2 worm cellular contexts compared by ENCODE assay signal in genomic region chrII:7147550-7147949, ce11.
A peak's percentile ranks its signal among the peaks of the same experiment; 100 is the strongest.
TF ChIP-seq lines count a peak whose summit lies in the region.

No protein-coding gene starts in this region.

TF ChIP-seq in whole organism, L1 larva, 84 proteins besides CTCF, POLR2A, EP300 and RAD21 (continued from another document):
- peak in 1 of 2 experiments; percentile 82 for TF ChIP-seq lin-35 (GFP tag; optimal IDR thresholded peaks at IDR 0.05; lab: Kevin White, UChicago)
- peak; percentile 22 for TF ChIP-seq mep-1 (tag; optimal IDR thresholded peaks at IDR 0.05; lab: Kevin White, UChicago)
- TF ChIP-seq unc-86 (tag; optimal IDR thresholded peaks at IDR 0.05; lab: Kevin White, UChicago), result no peak
- peak; percentile 75 to 86 for TF ChIP-seq lsy-2 (tag; optimal IDR thresholded peaks at IDR 0.05; lab: Kevin White, UChicago)
- TF ChIP-seq F16B12.6 (tag; optimal IDR thresholded peaks at IDR 0.05; lab: Kevin White, UChicago), result peak; percentile 62
- TF ChIP-seq sup-37 (GFP tag; optimal IDR thresholded peaks at IDR 0.05; lab: Kevin White, UChicago), result no peak
- TF ChIP-seq irx-1 (tag; optimal IDR thresholded peaks at IDR 0.05; lab: Kevin White, UChicago), result peak; percentile 11
- TF ChIP-seq alr-1 (tag; optimal IDR thresholded peaks at IDR 0.05; lab: Kevin White, UChicago; ENCODE audit: borderline replicate concordance), result no peak
- peak; percentile 51 for TF ChIP-seq dsc-1 (tag; optimal IDR thresholded peaks at IDR 0.05; lab: Kevin White, UChicago)
- TF ChIP-seq nhr-85 (tag; lab: Kevin White, UChicago), result peak; percentile 67
- peak; percentile 5 for TF ChIP-seq egl-13 (tag; optimal IDR thresholded peaks at IDR 0.05; lab: Kevin White, UChicago)
- TF ChIP-seq nhr-20 (tag; optimal IDR thresholded peaks at IDR 0.05; lab: Kevin White, UChicago), result peak; percentile 56
- no peak for TF ChIP-seq mdl-1 (tag; optimal IDR thresholded peaks at IDR 0.05; lab: Kevin White, UChicago)
- TF ChIP-seq nhr-47 (tag; optimal IDR thresholded peaks at IDR 0.05; lab: Kevin White, UChicago), result peak; percentile 55
- peak; percentile 50 for TF ChIP-seq lin-14 (GFP tag; optimal IDR thresholded peaks at IDR 0.05; lab: Kevin White, UChicago)
- peak; percentile 19 for TF ChIP-seq xbp-1 (tag; optimal IDR thresholded peaks at IDR 0.05; lab: Kevin White, UChicago)
- TF ChIP-seq snu-23 (GFP tag; optimal IDR thresholded peaks at IDR 0.05; lab: Kevin White, UChicago), result peak; percentile 48

TF ChIP-seq in whole organism, young adult, 124 proteins besides CTCF, POLR2A, EP300 and RAD21 (continued from another document):
- TF ChIP-seq nfya-2 (GFP tag; IDR thresholded peaks at IDR 0.05; lab: Robert Waterston, UW), result no peak
- TF ChIP-seq nhr-120 (GFP tag; IDR thresholded peaks at IDR 0.05; lab: Robert Waterston, UW), result no peak
- no peak for TF ChIP-seq aptf-2 (GFP tag; conservative IDR thresholded peaks at IDR 0.05; lab: Robert Waterston, UW)
- no peak for TF ChIP-seq madf-10 (tag; optimal IDR thresholded peaks at IDR 0.05; lab: Kevin White, UChicago)
- peak; percentile 46 for TF ChIP-seq hrde-1 (tag; optimal IDR thresholded peaks at IDR 0.05; lab: Kevin White, UChicago; ENCODE audit: borderline replicate concordance)
- no peak for TF ChIP-seq ztf-28 (GFP tag; IDR thresholded peaks at IDR 0.05; lab: Robert Waterston, UW)
- TF ChIP-seq fkh-3 (tag; optimal IDR thresholded peaks at IDR 0.05; lab: Kevin White, UChicago), result no peak
- peak in 1 of 3 experiments; percentile 76 for TF ChIP-seq lin-35 (GFP tag; optimal IDR thresholded peaks at IDR 0.05; lab: Kevin White, UChicago)
- TF ChIP-seq Y56A3A.18 (GFP tag; IDR thresholded peaks at IDR 0.05; lab: Robert Waterston, UW), result no peak
- no peak for TF ChIP-seq gei-17 (GFP tag; optimal IDR thresholded peaks at IDR 0.05; lab: Kevin White, UChicago)
- no peak for TF ChIP-seq lir-1 (GFP tag; conservative IDR thresholded peaks at IDR 0.05; lab: Robert Waterston, UW)
- TF ChIP-seq ceh-27 (GFP tag; optimal IDR thresholded peaks at IDR 0.05; lab: Kevin White, UChicago), result no peak
- peak; percentile 53; the same call in 1 of the 2 replicates for TF ChIP-seq hmg-1.2 (GFP tag; IDR thresholded peaks at IDR 0.05; lab: Robert Waterston, UW)
- no peak for TF ChIP-seq unc-130 (GFP tag; optimal IDR thresholded peaks at IDR 0.05; lab: Kevin White, UChicago)
- TF ChIP-seq ZK185.1 (tag; optimal IDR thresholded peaks at IDR 0.05; lab: Kevin White, UChicago; ENCODE audit: poor library complexity, severe bottlenecking), result peak; percentile 35
- TF ChIP-seq attf-6 (GFP tag; IDR thresholded peaks at IDR 0.05; lab: Robert Waterston, UW), result no peak
- peak; percentile 78 for TF ChIP-seq snpc-3.4 (tag; optimal IDR thresholded peaks at IDR 0.05; lab: Kevin White, UChicago)
- no peak for TF ChIP-seq mxl-1 (tag; optimal IDR thresholded peaks at IDR 0.05; lab: Kevin White, UChicago)
- no peak for TF ChIP-seq ceh-40 (GFP tag; IDR thresholded peaks at IDR 0.05; lab: Robert Waterston, UW)
- TF ChIP-seq egl-44 (GFP tag; IDR thresholded peaks at IDR 0.05; lab: Robert Waterston, UW), result no peak
- peak; percentile 61 for TF ChIP-seq F33H1.4 (GFP tag; IDR thresholded peaks at IDR 0.05; lab: Robert Waterston, UW)
- TF ChIP-seq cebp-1 (GFP tag; IDR thresholded peaks at IDR 0.05; lab: Robert Waterston, UW), result no peak
- no peak for TF ChIP-seq cebp-1 (tag; optimal IDR thresholded peaks at IDR 0.05; lab: Kevin White, UChicago)
- no peak for TF ChIP-seq F57A8.1 (GFP tag; optimal IDR thresholded peaks at IDR 0.05; lab: Kevin White, UChicago)
- TF ChIP-seq ceh-91 (GFP tag; IDR thresholded peaks at IDR 0.05; lab: Robert Waterston, UW), result peak; percentile 78
- no peak for TF ChIP-seq F10E7.11 (tag; optimal IDR thresholded peaks at IDR 0.05; lab: Kevin White, UChicago)
- TF ChIP-seq zfh-2 (GFP tag; conservative IDR thresholded peaks at IDR 0.05; lab: Robert Waterston, UW), result no peak
- TF ChIP-seq madf-3 (GFP tag; IDR thresholded peaks at IDR 0.05; lab: Robert Waterston, UW), result no peak
- no peak for TF ChIP-seq Y95B8A.8 (GFP tag; IDR thresholded peaks at IDR 0.05; lab: Robert Waterston, UW)
- no peak for TF ChIP-seq hsf-1 (GFP tag; IDR thresholded peaks at IDR 0.05; lab: Robert Waterston, UW)
- peak; percentile 55; the same call in 1 of the 2 replicates for TF ChIP-seq ceh-100 (GFP tag; IDR thresholded peaks at IDR 0.05; lab: Robert Waterston, UW)
- TF ChIP-seq aptf-3 (GFP tag; IDR thresholded peaks at IDR 0.05; lab: Robert Waterston, UW), result no peak
- no peak for TF ChIP-seq egl-18 (GFP tag; IDR thresholded peaks at IDR 0.05; lab: Robert Waterston, UW)
- no peak for TF ChIP-seq dox-1 (GFP tag; IDR thresholded peaks at IDR 0.05; lab: Robert Waterston, UW)
- TF ChIP-seq rcor-1 (GFP tag; IDR thresholded peaks at IDR 0.05; lab: Robert Waterston, UW), result no peak
- TF ChIP-seq sdz-38 (tag; optimal IDR thresholded peaks at IDR 0.05; lab: Kevin White, UChicago), result no peak
- TF ChIP-seq B0019.2 (GFP tag; conservative IDR thresholded peaks at IDR 0.05; lab: Robert Waterston, UW), result peak; percentile 61
- no peak for TF ChIP-seq die-1 (tag; optimal IDR thresholded peaks at IDR 0.05; lab: Kevin White, UChicago)
- no peak for TF ChIP-seq K11D2.4 (GFP tag; IDR thresholded peaks at IDR 0.05; lab: Robert Waterston, UW)
- no peak for TF ChIP-seq F39B2.1 (GFP tag; IDR thresholded peaks at IDR 0.05; lab: Robert Waterston, UW)
- peak; percentile 75 for TF ChIP-seq him-1 (tag; optimal IDR thresholded peaks at IDR 0.05; lab: Kevin White, UChicago)
- TF ChIP-seq madf-8 (GFP tag; conservative IDR thresholded peaks at IDR 0.05; lab: Robert Waterston, UW), result peak; percentile 70
- TF ChIP-seq nhr-80 (tag; optimal IDR thresholded peaks at IDR 0.05; lab: Kevin White, UChicago), result no peak
- no peak for TF ChIP-seq F57C9.4 (tag; optimal IDR thresholded peaks at IDR 0.05; lab: Kevin White, UChicago)
- peak; percentile 60 for TF ChIP-seq D2030.7 (GFP tag; IDR thresholded peaks at IDR 0.05; lab: Robert Waterston, UW)
- TF ChIP-seq ztf-18 (tag; optimal IDR thresholded peaks at IDR 0.05; lab: Kevin White, UChicago), result peak; percentile 91
- no peak for TF ChIP-seq repo-1 (tag; optimal IDR thresholded peaks at IDR 0.05; lab: Kevin White, UChicago)
- TF ChIP-seq F22D6.2 (tag; optimal IDR thresholded peaks at IDR 0.05; lab: Kevin White, UChicago), result no peak
- TF ChIP-seq lin-54 (GFP tag; optimal IDR thresholded peaks at IDR 0.05; lab: Kevin White, UChicago), result peak; percentile 85
- no peak for TF ChIP-seq mes-4 (tag; optimal IDR thresholded peaks at IDR 0.05; lab: Kevin White, UChicago)
- no peak for TF ChIP-seq nhr-179 (tag; optimal IDR thresholded peaks at IDR 0.05; lab: Kevin White, UChicago)
- no peak for TF ChIP-seq Y67H2A.10 (GFP tag; conservative IDR thresholded peaks at IDR 0.05; lab: Robert Waterston, UW)
- peak; percentile 31; the same call in 1 of the 2 replicates for TF ChIP-seq attf-3 (GFP tag; conservative IDR thresholded peaks at IDR 0.05; lab: Robert Waterston, UW)
- TF ChIP-seq T26A5.8 (tag; optimal IDR thresholded peaks at IDR 0.05; lab: Kevin White, UChicago), result no peak
- TF ChIP-seq egrh-3 (GFP tag; IDR thresholded peaks at IDR 0.05; lab: Robert Waterston, UW), result no peak
- TF ChIP-seq nfya-1 (tag; optimal IDR thresholded peaks at IDR 0.05; lab: Kevin White, UChicago; ENCODE audit: borderline replicate concordance, insufficient read depth), result no peak
- peak; percentile 45 for TF ChIP-seq efl-1 (GFP tag; optimal IDR thresholded peaks at IDR 0.05; lab: Kevin White, UChicago)
- TF ChIP-seq mcd-1 (GFP tag; IDR thresholded peaks at IDR 0.05; lab: Robert Waterston, UW), result peak; percentile 88; the same call in 1 of the 2 replicates
- TF ChIP-seq ceh-58 (GFP tag; IDR thresholded peaks at IDR 0.05; lab: Robert Waterston, UW), result no peak
- TF ChIP-seq F52B5.7 (tag; optimal IDR thresholded peaks at IDR 0.05; lab: Kevin White, UChicago), result no peak
- TF ChIP-seq nhr-90 (tag; optimal IDR thresholded peaks at IDR 0.05; lab: Kevin White, UChicago), result no peak
- no peak for TF ChIP-seq ceh-79 (tag; optimal IDR thresholded peaks at IDR 0.05; lab: Kevin White, UChicago)
- TF ChIP-seq rec-8 (tag; optimal IDR thresholded peaks at IDR 0.05; lab: Kevin White, UChicago), result no peak
- TF ChIP-seq ztf-3 (GFP tag; optimal IDR thresholded peaks at IDR 0.05; lab: Kevin White, UChicago), result no peak
- TF ChIP-seq unc-62 (GFP tag; optimal IDR thresholded peaks at IDR 0.05; lab: Kevin White, UChicago), result no peak
- no peak for TF ChIP-seq bed-2 (GFP tag; IDR thresholded peaks at IDR 0.05; lab: Robert Waterston, UW)
- no peak for TF ChIP-seq B0261.1 (tag; optimal IDR thresholded peaks at IDR 0.05; lab: Kevin White, UChicago)
- TF ChIP-seq attf-5 (GFP tag; optimal IDR thresholded peaks at IDR 0.05; lab: Kevin White, UChicago), result peak; percentile 68
- TF ChIP-seq snpc-4 (GFP tag; optimal IDR thresholded peaks at IDR 0.05; lab: Kevin White, UChicago), result peak; percentile 18
- peak in 2 of 4 experiments; percentile 28 to 32 for TF ChIP-seq snpc-4 (tag; optimal IDR thresholded peaks at IDR 0.05; lab: Kevin White, UChicago)
- TF ChIP-seq ztf-22 (GFP tag; optimal IDR thresholded peaks at IDR 0.05; lab: Kevin White, UChicago), result no peak
- no peak for TF ChIP-seq Y53F4B.3 (GFP tag; IDR thresholded peaks at IDR 0.05; lab: Robert Waterston, UW)
- TF ChIP-seq lin-40 (tag; optimal IDR thresholded peaks at IDR 0.05; lab: Kevin White, UChicago), result peak; percentile 27
- peak; percentile 51 for TF ChIP-seq xnd-1 (tag; optimal IDR thresholded peaks at IDR 0.05; lab: Kevin White, UChicago)
- no peak for TF ChIP-seq bed-1 (GFP tag; IDR thresholded peaks at IDR 0.05; lab: Robert Waterston, UW)
- no peak for TF ChIP-seq C17E4.6 (GFP tag; IDR thresholded peaks at IDR 0.05; lab: Robert Waterston, UW)
- TF ChIP-seq sea-2 (GFP tag; IDR thresholded peaks at IDR 0.05; lab: Robert Waterston, UW), result no peak
- TF ChIP-seq lin-26 (GFP tag; IDR thresholded peaks at IDR 0.05; lab: Robert Waterston, UW), result no peak
- TF ChIP-seq rpc-1 (optimal IDR thresholded peaks at IDR 0.05; lab: Kevin White, UChicago), result no peak
- TF ChIP-seq rpc-1 (tag; optimal IDR thresholded peaks at IDR 0.05; lab: Kevin White, UChicago), result no peak
- peak; percentile 65 for TF ChIP-seq snpc-1.1 (tag; optimal IDR thresholded peaks at IDR 0.05; lab: Kevin White, UChicago; ENCODE audit: insufficient read depth)
- TF ChIP-seq zim-3 (tag; optimal IDR thresholded peaks at IDR 0.05; lab: Kevin White, UChicago), result no peak
- no peak for TF ChIP-seq atf-7 (tag; optimal IDR thresholded peaks at IDR 0.05; lab: Kevin White, UChicago)
- TF ChIP-seq ets-4 (GFP tag; optimal IDR thresholded peaks at IDR 0.05; lab: Kevin White, UChicago), result no peak
- TF ChIP-seq ekl-4 (GFP tag; IDR thresholded peaks at IDR 0.05; lab: Robert Waterston, UW), result 0 out of 2 replicates have a peak, but pooled peaks have one; percentile 17
- TF ChIP-seq hmg-20 (GFP tag; IDR thresholded peaks at IDR 0.05; lab: Robert Waterston, UW), result no peak
- no peak for TF ChIP-seq madf-6 (GFP tag; IDR thresholded peaks at IDR 0.05; lab: Robert Waterston, UW)
- no peak for TF ChIP-seq ztf-25 (GFP tag; IDR thresholded peaks at IDR 0.05; lab: Robert Waterston, UW)
- TF ChIP-seq T07F8.4 (tag; optimal IDR thresholded peaks at IDR 0.05; lab: Kevin White, UChicago), result no peak
TF ChIP-seq in whole organism, young adult: peak in this region for 28.
